Worm (Caenorhabditis elegans): ENCODE results near the gene F32D1.11.

- no peak for TF ChIP-seq nhr-237 (tag; optimal IDR thresholded peaks at IDR 0.05)
- TF ChIP-seq unc-62 (GFP tag; optimal IDR thresholded peaks at IDR 0.05) = no peak
- TF ChIP-seq elt-1 (tag; optimal IDR thresholded peaks at IDR 0.05; ENCODE audit: borderline replicate concordance, insufficient read depth) = no peak
- no peak for TF ChIP-seq hlh-1 (tag; optimal IDR thresholded peaks at IDR 0.05)
- no peak for TF ChIP-seq unc-39 (tag; optimal IDR thresholded peaks at IDR 0.05)
- no peak for TF ChIP-seq lin-13 (tag; optimal IDR thresholded peaks at IDR 0.05)
Observed at ce11 chrV:4364517-4364916, 1.8 kb downstream of the F32D1.11 start, which contains the start of gene grl-13.
